Worm (Caenorhabditis elegans) whole organism, early embryonic: ENCODE measurements around the gene Y55B1BL.2.

Source experiments
- B0310.2 ChIP-seq: sonication (generic microtip); optimal IDR thresholded peaks from 2 replicates; lab custom pipeline; 2016; ENCODE audit warnings: mild to moderate bottlenecking, missing genetic modification characterization, missing compliant biosample characterization
- F13C5.2 ChIP-seq: sonication (generic microtip); optimal IDR thresholded peaks from 2 replicates; lab custom pipeline; 2017; ENCODE audit warnings: mild to moderate bottlenecking, missing genetic modification characterization, inconsistent platforms, missing compliant biosample characterization
- aly-1 ChIP-seq: sonication (generic microtip); optimal IDR thresholded peaks from 2 replicates; lab custom pipeline; 2016; ENCODE audit warnings: missing genetic modification characterization, missing compliant biosample characterization
- ama-1 ChIP-seq: fragments of 150-350 bp; optimal IDR thresholded peaks from 2 replicates; lab custom pipeline; 2014
- ceh-13 ChIP-seq: fragments of 200-800 bp; sonication (Bioruptor generic); optimal IDR thresholded peaks from 2 replicates; lab custom pipeline; 2018; ENCODE audit warnings: mild to moderate bottlenecking, missing genetic modification characterization, missing compliant biosample characterization
- ceh-36 ChIP-seq: sonication (generic microtip); optimal IDR thresholded peaks from 2 replicates; lab custom pipeline; 2016; ENCODE audit warnings: missing genetic modification characterization, inconsistent platforms, missing compliant biosample characterization
- ets-7 ChIP-seq: sonication (generic microtip); optimal IDR thresholded peaks from 2 replicates; lab custom pipeline; 2016; ENCODE audit warnings: missing genotype, missing genetic modification characterization, missing compliant biosample characterization
- flt-1 ChIP-seq: fragments of 200-800 bp; sonication (Bioruptor generic); IDR thresholded peaks from 2 replicates; pipeline ENCODE4 v1.3.6; 2022; ENCODE audit warnings: missing genetic modification characterization, missing compliant biosample characterization
- hmbx-1 ChIP-seq: sonication (generic microtip); optimal IDR thresholded peaks from 2 replicates; lab custom pipeline; 2016; ENCODE audit warnings: mild to moderate bottlenecking, missing genetic modification characterization, missing compliant biosample characterization
- hmg-4 ChIP-seq: fragments of 200-800 bp; sonication (Bioruptor generic); optimal IDR thresholded peaks from 2 replicates; lab custom pipeline; 2018; ENCODE audit warnings: mild to moderate bottlenecking, missing genetic modification characterization, missing compliant biosample characterization
- hnd-1 ChIP-seq: sonication (generic microtip); optimal IDR thresholded peaks from 2 replicates; lab custom pipeline; 2016; ENCODE audit warnings: missing genetic modification characterization, missing compliant biosample characterization
- pes-1 ChIP-seq: fragments of 200-800 bp; sonication (Bioruptor generic); IDR thresholded peaks from 2 replicates; pipeline ENCODE4 v1.3.6; 2022; ENCODE audit warnings: missing genetic modification reagents, missing genetic modification characterization, missing compliant biosample characterization
- scrt-1 ChIP-seq: fragments of 200-800 bp; sonication (Bioruptor generic); IDR thresholded peaks from 2 replicates; pipeline ENCODE4 v1.3.6; 2022; ENCODE audit warnings: missing genetic modification characterization, missing compliant biosample characterization
- sea-1 ChIP-seq: fragments of 200-800 bp; sonication (Bioruptor generic); conservative IDR thresholded peaks from 2 replicates; pipeline ENCODE4 v1.3.6; 2022; ENCODE audit warnings: missing genetic modification characterization, missing compliant biosample characterization
- tbx-11 ChIP-seq: fragments of 200-800 bp; sonication (Bioruptor generic); IDR thresholded peaks from 2 replicates; pipeline ENCODE4 v1.3.6; 2022; ENCODE audit warnings: missing genetic modification characterization, missing compliant biosample characterization
- tbx-37 ChIP-seq: fragments of 200-800 bp; sonication (Bioruptor generic); conservative IDR thresholded peaks from 2 replicates; pipeline ENCODE4 v1.3.6; 2022; ENCODE audit warnings: missing genetic modification reagents, missing genetic modification characterization, missing compliant biosample characterization
- tra-4 ChIP-seq: sonication (generic microtip); optimal IDR thresholded peaks from 2 replicates; lab custom pipeline; 2017; ENCODE audit warnings: missing genetic modification characterization, missing compliant biosample characterization

The Y55B1BL.2 gene

ce11 chrIII:446860-447259 is 44.3 kb downstream of the Y55B1BL.2 start:
- TF ChIP-seq hmbx-1 (tag; lab: Kevin White, UChicago) (no peak), ceh-13 (GFP tag; lab: Kevin White, UChicago) (no peak), hmg-4 (GFP tag; lab: Kevin White, UChicago) (no peak), sea-1 (no peak), hnd-1 (no peak), scrt-1 (GFP tag; lab: Robert Waterston, UW) (no peak), pes-1 (GFP tag; lab: Robert Waterston, UW) (no peak), ets-7 (tag; lab: Kevin White, UChicago) (no peak), flt-1 (no peak), aly-1 (tag; lab: Kevin White, UChicago) (no peak), ama-1 (lab: Kevin White, UChicago) (no peak), tra-4 (no peak), tbx-37 (GFP tag; lab: Robert Waterston, UW) (no peak), tbx-11 (GFP tag; lab: Robert Waterston, UW) (no peak), F13C5.2 (tag; lab: Kevin White, UChicago) (no peak), B0310.2 (tag; lab: Kevin White, UChicago) (no peak), ceh-36 (no peak)
